Worm (Caenorhabditis elegans): ENCODE measurements around the gene ndab-2.

The ndab-2 gene

ce11 chrIII:7189581-7190128 is 9.1 kb downstream of the ndab-2 start, which contains the start of gene rps-21 (continued):
- TF ChIP-seq nhr-23 (tag; optimal IDR thresholded peaks at IDR 0.05), result no peak

ce11 chrIII:7192942-7193665 is 12.6 kb downstream of the ndab-2 start, which contains the start of gene mec-14:
Gene mec-14, minus strand, starts transcription at chrIII:7192992.
- no peak for TF ChIP-seq ceh-82 (tag; optimal IDR thresholded peaks at IDR 0.05)
- TF ChIP-seq unc-55 (GFP tag; optimal IDR thresholded peaks at IDR 0.05), result peak; percentile 68
- no peak for TF ChIP-seq nhr-21 (tag; optimal IDR thresholded peaks at IDR 0.05)
- TF ChIP-seq nhr-129 (tag; optimal IDR thresholded peaks at IDR 0.05), result no peak

ce11 chrIII:7195325-7195724 is 14.8 kb downstream of the ndab-2 start, which contains the start of gene F37C12.18:
Gene F37C12.18, minus strand, starts transcription at chrIII:7195425.
- TF ChIP-seq nhr-77 (tag; optimal IDR thresholded peaks at IDR 0.05) (no peak), lin-39 (tag; optimal IDR thresholded peaks at IDR 0.05) (no peak), nhr-23 (tag; optimal IDR thresholded peaks at IDR 0.05) (no peak), ama-1 (optimal IDR thresholded peaks at IDR 0.05) (no peak), fos-1 (tag; optimal IDR thresholded peaks at IDR 0.05) (no peak), zag-1 (tag; optimal IDR thresholded peaks at IDR 0.05) (no peak), nhr-6 (tag; optimal IDR thresholded peaks at IDR 0.05) (no peak), sem-4 (tag; optimal IDR thresholded peaks at IDR 0.05) (no peak), F13H6.1 (tag; optimal IDR thresholded peaks at IDR 0.05) (no peak), unc-62 (GFP tag; optimal IDR thresholded peaks at IDR 0.05) (no peak), sma-9 (GFP tag; optimal IDR thresholded peaks at IDR 0.05) (no peak), sma-9 (tag; optimal IDR thresholded peaks at IDR 0.05) (no peak), skn-1 (tag; optimal IDR thresholded peaks at IDR 0.05) (no peak), crh-2 (tag; optimal IDR thresholded peaks at IDR 0.05) (no peak), blmp-1 (tag; optimal IDR thresholded peaks at IDR 0.05; ENCODE audit: insufficient read depth) (no peak), alr-1 (tag; optimal IDR thresholded peaks at IDR 0.05) (no peak)

ce11 chrIII:7197973-7198372 is 17.4 kb downstream of the ndab-2 start, which contains the start of gene exos-9:
Gene exos-9, minus strand, starts transcription at chrIII:7198073.
- TF ChIP-seq Y55F3AM.14 (GFP tag; optimal IDR thresholded peaks at IDR 0.05) (no peak), ama-1 (optimal IDR thresholded peaks at IDR 0.05) (peak; percentile 8)

ce11 chrIII:7198838-7199237 is 18.3 kb downstream of the ndab-2 start, which contains the start of gene pfd-5:
Gene pfd-5, minus strand, starts transcription at chrIII:7198884.
- TF ChIP-seq gmeb-1 (tag; optimal IDR thresholded peaks at IDR 0.05) (peak; percentile 94), Y55F3AM.14 (GFP tag; optimal IDR thresholded peaks at IDR 0.05) (no peak), nhr-12 (tag; optimal IDR thresholded peaks at IDR 0.05) (no peak), ZK546.5 (tag; optimal IDR thresholded peaks at IDR 0.05) (no peak), sem-4 (tag; optimal IDR thresholded peaks at IDR 0.05) (no peak), nhr-10 (tag; optimal IDR thresholded peaks at IDR 0.05) (no peak), unc-39 (tag; optimal IDR thresholded peaks at IDR 0.05) (no peak), lin-11 (tag; optimal IDR thresholded peaks at IDR 0.05) (peak; percentile 27), skn-1 (tag; optimal IDR thresholded peaks at IDR 0.05) (no peak), crh-2 (tag; optimal IDR thresholded peaks at IDR 0.05) (peak; percentile 35), lin-13 (GFP tag; optimal IDR thresholded peaks at IDR 0.05) (peak; percentile 22), ceh-82 (tag; optimal IDR thresholded peaks at IDR 0.05) (no peak), R02D3.7 (tag; optimal IDR thresholded peaks at IDR 0.05) (no peak), unc-55 (GFP tag; optimal IDR thresholded peaks at IDR 0.05) (peak; percentile 78), sma-9 (GFP tag; optimal IDR thresholded peaks at IDR 0.05) (peak; percentile 69), sma-9 (tag; optimal IDR thresholded peaks at IDR 0.05) (no peak), aly-2 (tag; optimal IDR thresholded peaks at IDR 0.05) (no peak), nhr-237 (tag; optimal IDR thresholded peaks at IDR 0.05) (no peak), lsy-2 (tag; optimal IDR thresholded peaks at IDR 0.05) (peak; percentile 46 to 85), nhr-25 (tag; optimal IDR thresholded peaks at IDR 0.05) (peak; percentile 37), mab-5 (tag; optimal IDR thresholded peaks at IDR 0.05) (no peak), nhr-129 (tag; optimal IDR thresholded peaks at IDR 0.05) (no peak), elt-3 (tag; optimal IDR thresholded peaks at IDR 0.05) (no peak), nhr-21 (tag; optimal IDR thresholded peaks at IDR 0.05) (peak; percentile 20), egl-27 (tag; optimal IDR thresholded peaks at IDR 0.05) (peak; percentile 33), sma-3 (GFP tag; optimal IDR thresholded peaks at IDR 0.05) (peak; percentile 63), ztf-11 (tag; optimal IDR thresholded peaks at IDR 0.05) (no peak), nhr-11 (tag; optimal IDR thresholded peaks at IDR 0.05) (no peak), lin-39 (tag; optimal IDR thresholded peaks at IDR 0.05) (no peak), fos-1 (tag; optimal IDR thresholded peaks at IDR 0.05) (peak; percentile 29), ceh-16 (tag; optimal IDR thresholded peaks at IDR 0.05) (no peak), snpc-4 (tag; optimal IDR thresholded peaks at IDR 0.05) (peak; percentile 7), F13H6.1 (tag; optimal IDR thresholded peaks at IDR 0.05) (peak; percentile 49), nhr-6 (tag; optimal IDR thresholded peaks at IDR 0.05) (no peak), elt-1 (tag; optimal IDR thresholded peaks at IDR 0.05) (no peak), blmp-1 (tag; optimal IDR thresholded peaks at IDR 0.05; ENCODE audit: insufficient read depth) (no peak), peb-1 (tag; optimal IDR thresholded peaks at IDR 0.05) (no peak)
